Fruit fly (Drosophila melanogaster) whole organism, embryonic: Measurements from ENCODE around the gene ph-d.
A peak's percentile ranks its signal among the peaks of the same experiment; 100 is the strongest.

Source experiments
- Antp ChIP-seq: fragments of 200-800 bp; sonication (Bioruptor generic); optimal IDR thresholded peaks from 3 replicates; lab custom pipeline; 2016; ENCODE audit warnings: missing biosample characterization, missing genetic modification characterization
- Atf3 ChIP-seq: fragments of 200-800 bp; sonication (Bioruptor generic); optimal IDR thresholded peaks from 3 replicates; lab custom pipeline; 2016; ENCODE audit warnings: missing biosample characterization, missing genetic modification characterization
- Blimp-1 ChIP-seq: fragments of 200-800 bp; sonication (Bioruptor generic); optimal IDR thresholded peaks from 3 replicates; lab custom pipeline; 2018; ENCODE audit warnings: missing biosample characterization, missing genetic modification characterization, mild to moderate bottlenecking, moderate library complexity, missing genetic modification reagents
- CG10462 ChIP-seq: fragments of 200-800 bp; sonication (Bioruptor generic); optimal IDR thresholded peaks from 2 replicates; lab custom pipeline; 2016; ENCODE audit warnings: missing biosample characterization, missing genetic modification characterization
- CG11085 ChIP-seq: fragments of 200-800 bp; sonication (Bioruptor generic); IDR thresholded peaks from 2 replicates; pipeline ENCODE4 v1.3.6; 2022; ENCODE audit warnings: missing biosample characterization, missing genetic modification characterization
- CG11695 ChIP-seq: fragments of 200-800 bp; sonication (Bioruptor generic); IDR thresholded peaks from 3 replicates; pipeline ENCODE4 v1.3.6; 2022; ENCODE audit warnings: missing biosample characterization, missing genetic modification characterization
- CG12155 ChIP-seq: fragments of 200-800 bp; sonication (Bioruptor generic); optimal IDR thresholded peaks from 3 replicates; lab custom pipeline; 2016; ENCODE audit warnings: missing biosample characterization, missing genetic modification characterization
- CG13123 ChIP-seq: fragments of 200-800 bp; sonication (Bioruptor generic); optimal IDR thresholded peaks from 2 replicates; lab custom pipeline; 2016; ENCODE audit warnings: missing biosample characterization, missing genetic modification characterization
- CG13424 ChIP-seq: fragments of 200-800 bp; sonication (Bioruptor generic); optimal IDR thresholded peaks from 2 replicates; lab custom pipeline; 2019; ENCODE audit warnings: missing biosample characterization, mild to moderate bottlenecking, missing genetic modification characterization, moderate library complexity
- CG13624 ChIP-seq: fragments of 200-800 bp; sonication (Bioruptor generic); optimal IDR thresholded peaks from 2 replicates; lab custom pipeline; 2016; ENCODE audit warnings: missing biosample characterization, missing genetic modification characterization
- CG16779 ChIP-seq: fragments of 200-800 bp; sonication (Bioruptor generic); IDR thresholded peaks from 2 replicates; pipeline ENCODE4 v1.3.6; 2022; ENCODE audit warnings: missing biosample characterization, missing genetic modification characterization
- CG3163 ChIP-seq: fragments of 200-800 bp; sonication (Bioruptor generic); optimal IDR thresholded peaks from 3 replicates; lab custom pipeline; 2016; ENCODE audit warnings: missing biosample characterization, missing genetic modification characterization
- CG34224 ChIP-seq: fragments of 200-800 bp; sonication (Bioruptor generic); IDR thresholded peaks from 3 replicates; pipeline ENCODE4 v1.3.6; 2022; ENCODE audit warnings: missing biosample characterization, missing genetic modification characterization; ENCODE audit not compliant: partially characterized antibody
- CG34376 ChIP-seq: fragments of 200-800 bp; sonication (Bioruptor generic); optimal IDR thresholded peaks from 2 replicates; lab custom pipeline; 2018; ENCODE audit warnings: missing biosample characterization, mild to moderate bottlenecking, missing genetic modification characterization
- CG6272 ChIP-seq: fragments of 200-800 bp; sonication (Bioruptor generic); IDR thresholded peaks from 2 replicates; pipeline ENCODE4 v1.3.6; 2022; ENCODE audit warnings: missing biosample characterization, missing genetic modification characterization
- CG6654 ChIP-seq: fragments of 200-800 bp; sonication (Bioruptor generic); optimal IDR thresholded peaks from 2 replicates; lab custom pipeline; 2017; ENCODE audit warnings: missing biosample characterization, mild to moderate bottlenecking, missing genetic modification characterization
- CG7372 ChIP-seq: fragments of 200-800 bp; sonication (Bioruptor generic); IDR thresholded peaks from 2 replicates; pipeline ENCODE4 v1.3.6; 2022; ENCODE audit warnings: missing biosample characterization, missing genetic modification characterization
- CG7839 ChIP-seq: fragments of 200-800 bp; sonication (Bioruptor generic); optimal IDR thresholded peaks from 3 replicates; lab custom pipeline; 2018; ENCODE audit warnings: missing biosample characterization, mild to moderate bottlenecking, missing genetic modification characterization, moderate library complexity
- CG7963 ChIP-seq: fragments of 200-800 bp; sonication (Bioruptor generic); IDR thresholded peaks from 3 replicates; pipeline ENCODE4 v1.3.6; 2022; ENCODE audit warnings: missing biosample characterization, missing genetic modification characterization; ENCODE audit not compliant: partially characterized antibody
- CG8290 ChIP-seq, 3 experiments: fragments of 200-800 bp; sonication (Bioruptor generic); optimal IDR thresholded peaks; 2 replicates each; lab custom pipeline; 2016 to 2019; ENCODE audit warnings: missing biosample characterization in 3 of 3, missing genetic modification characterization in 3 of 3, mild to moderate bottlenecking in 2 of 3, moderate library complexity in 1 of 3
- CG8924 ChIP-seq: fragments of 200-800 bp; optimal IDR thresholded peaks from 3 replicates; lab custom pipeline; 2019; ENCODE audit warnings: missing biosample characterization, mild to moderate bottlenecking, missing genetic modification characterization, moderate library complexity
- CG9876 ChIP-seq: fragments of 200-800 bp; sonication (Bioruptor generic); optimal IDR thresholded peaks from 2 replicates; lab custom pipeline; 2016; ENCODE audit warnings: missing biosample characterization, missing genetic modification characterization
- Chrac-16 ChIP-seq: fragments of 200-800 bp; sonication (Bioruptor generic); optimal IDR thresholded peaks from 3 replicates; lab custom pipeline; 2016; ENCODE audit warnings: missing biosample characterization, missing genetic modification characterization
- CoRest ChIP-seq: fragments of 200-800 bp; sonication (Bioruptor generic); optimal IDR thresholded peaks from 3 replicates; lab custom pipeline; 2018; ENCODE audit warnings: missing biosample characterization, mild to moderate bottlenecking, missing genetic modification characterization, moderate library complexity
- Dip3 ChIP-seq: fragments of 200-800 bp; sonication (Bioruptor generic); optimal IDR thresholded peaks from 3 replicates; lab custom pipeline; 2016; ENCODE audit warnings: missing biosample characterization, missing genetic modification characterization
- Ets97D ChIP-seq: fragments of 200-800 bp; sonication (Bioruptor generic); optimal IDR thresholded peaks from 3 replicates; lab custom pipeline; 2016; ENCODE audit warnings: missing biosample characterization, missing genetic modification characterization
- Hand ChIP-seq: fragments of 200-800 bp; sonication (Bioruptor generic); optimal IDR thresholded peaks from 2 replicates; lab custom pipeline; 2017; ENCODE audit warnings: mild to moderate bottlenecking, missing biosample characterization, missing genetic modification reagents, missing genetic modification characterization
- Ravus ChIP-seq: fragments of 200-800 bp; sonication (Bioruptor generic); IDR thresholded peaks from 2 replicates; pipeline ENCODE4 v1.3.6; 2022; ENCODE audit warnings: missing biosample characterization, missing genetic modification characterization
- Rfx ChIP-seq: fragments of 200-800 bp; sonication (Bioruptor generic); IDR thresholded peaks from 2 replicates; pipeline ENCODE4 v1.3.6; 2022; ENCODE audit warnings: missing biosample characterization, missing genetic modification characterization
- Sox102F ChIP-seq: fragments of 200-800 bp; sonication (Bioruptor generic); optimal IDR thresholded peaks from 2 replicates; lab custom pipeline; 2018; ENCODE audit warnings: missing biosample characterization, mild to moderate bottlenecking, missing genetic modification characterization, moderate library complexity
- Usf ChIP-seq: fragments of 200-800 bp; sonication (Bioruptor generic); optimal IDR thresholded peaks from 2 replicates; lab custom pipeline; 2017; ENCODE audit warnings: missing genotype, missing biosample characterization, missing genetic modification characterization
- Xrp1 ChIP-seq: fragments of 200-800 bp; sonication (Bioruptor generic); IDR thresholded peaks from 2 replicates; pipeline ENCODE4 v1.3.6; 2022; ENCODE audit warnings: missing biosample characterization, missing genetic modification characterization
- YL-1 ChIP-seq: fragments of 200-800 bp; sonication (Bioruptor generic); optimal IDR thresholded peaks from 3 replicates; lab custom pipeline; 2017; ENCODE audit warnings: missing biosample characterization, mild to moderate bottlenecking, missing genetic modification characterization
- al ChIP-seq: fragments of 200-800 bp; sonication (Bioruptor generic); IDR thresholded peaks from 2 replicates; pipeline ENCODE4 v1.3.6; 2022; ENCODE audit warnings: missing biosample characterization, missing genetic modification characterization
- caup ChIP-seq: fragments of 200-800 bp; sonication (Bioruptor generic); optimal IDR thresholded peaks from 3 replicates; lab custom pipeline; 2017; ENCODE audit warnings: missing biosample characterization, mild to moderate bottlenecking, missing genetic modification characterization, moderate library complexity; ENCODE audit not compliant: severe bottlenecking
- chinmo ChIP-seq: fragments of 200-800 bp; sonication (Bioruptor generic); IDR thresholded peaks from 4 replicates; pipeline ENCODE4 v1.3.6; 2022; ENCODE audit warnings: missing biosample characterization, missing genetic modification characterization; ENCODE audit not compliant: partially characterized antibody
- dmrt11E ChIP-seq: fragments of 200-800 bp; sonication (Bioruptor generic); optimal IDR thresholded peaks from 3 replicates; lab custom pipeline; 2018; ENCODE audit warnings: missing biosample characterization, mild to moderate bottlenecking, missing genetic modification characterization, moderate library complexity
- en ChIP-seq: fragments of 200-800 bp; sonication (Bioruptor generic); optimal IDR thresholded peaks from 2 replicates; lab custom pipeline; 2016; ENCODE audit warnings: missing biosample characterization, missing genetic modification characterization
- fd96Cb ChIP-seq: fragments of 200-800 bp; sonication (Bioruptor generic); optimal IDR thresholded peaks from 2 replicates; lab custom pipeline; 2018; ENCODE audit warnings: missing biosample characterization, mild to moderate bottlenecking, missing genetic modification characterization, moderate library complexity
- fru ChIP-seq: fragments of >200 bp; optimal IDR thresholded peaks from 2 replicates; lab custom pipeline; 2017
- fu2 ChIP-seq: fragments of 200-800 bp; sonication (Bioruptor generic); optimal IDR thresholded peaks from 2 replicates; lab custom pipeline; 2016; ENCODE audit warnings: missing biosample characterization, missing genetic modification characterization
- gcm2 ChIP-seq: fragments of 200-800 bp; sonication (Bioruptor generic); optimal IDR thresholded peaks from 2 replicates; lab custom pipeline; 2016; ENCODE audit warnings: missing biosample characterization, missing genetic modification characterization
- gem ChIP-seq: fragments of 200-800 bp; sonication (Bioruptor generic); optimal IDR thresholded peaks from 2 replicates; lab custom pipeline; 2019; ENCODE audit warnings: missing biosample characterization, mild to moderate bottlenecking, missing genetic modification characterization, moderate library complexity
- hkb ChIP-seq, 2 experiments: fragments of 200-800 bp in 1 of 2; fragments of >200 bp in 1 of 2; sonication (Bioruptor generic) in 1 of 2; IDR thresholded peaks in 1 of 2; optimal IDR thresholded peaks in 1 of 2; 2 replicates each; pipeline versions ENCODE4 v1.3.6 to Lab custom; 2017 to 2022; ENCODE audit warnings: missing biosample characterization in 1 of 2, missing genetic modification characterization in 1 of 2
- lilli ChIP-seq: fragments of 200-800 bp; sonication (Bioruptor generic); optimal IDR thresholded peaks from 3 replicates; lab custom pipeline; 2016; ENCODE audit warnings: missing biosample characterization, missing genetic modification characterization
- lov ChIP-seq, 2 experiments: fragments of 200-800 bp in 1 of 2; fragments of >200 bp in 1 of 2; sonication (Bioruptor generic) in 1 of 2; IDR thresholded peaks in 1 of 2; optimal IDR thresholded peaks in 1 of 2; 2 replicates in 1 of 2; 3 replicates in 1 of 2; pipeline versions ENCODE4 v1.3.6 to Lab custom; 2017 to 2022; ENCODE audit warnings: missing biosample characterization in 1 of 2, missing genetic modification characterization in 1 of 2
- nerfin-1 ChIP-seq: fragments of 200-800 bp; sonication (Bioruptor generic); optimal IDR thresholded peaks from 3 replicates; lab custom pipeline; 2019; ENCODE audit warnings: missing biosample characterization, mild to moderate bottlenecking, missing genetic modification characterization, moderate library complexity
- nmo ChIP-seq: fragments of 200-800 bp; sonication (Bioruptor generic); optimal IDR thresholded peaks from 2 replicates; lab custom pipeline; 2018; ENCODE audit warnings: missing biosample characterization, mild to moderate bottlenecking, missing genetic modification characterization, moderate library complexity
- p53 ChIP-seq: fragments of 200-800 bp; sonication (Bioruptor generic); optimal IDR thresholded peaks from 2 replicates; lab custom pipeline; 2016; ENCODE audit warnings: missing biosample characterization, missing genetic modification characterization
- sima ChIP-seq: fragments of 200-800 bp; sonication (Bioruptor generic); optimal IDR thresholded peaks from 2 replicates; lab custom pipeline; 2016; ENCODE audit warnings: missing biosample characterization, missing genetic modification characterization

ph-d gene

DNA sequence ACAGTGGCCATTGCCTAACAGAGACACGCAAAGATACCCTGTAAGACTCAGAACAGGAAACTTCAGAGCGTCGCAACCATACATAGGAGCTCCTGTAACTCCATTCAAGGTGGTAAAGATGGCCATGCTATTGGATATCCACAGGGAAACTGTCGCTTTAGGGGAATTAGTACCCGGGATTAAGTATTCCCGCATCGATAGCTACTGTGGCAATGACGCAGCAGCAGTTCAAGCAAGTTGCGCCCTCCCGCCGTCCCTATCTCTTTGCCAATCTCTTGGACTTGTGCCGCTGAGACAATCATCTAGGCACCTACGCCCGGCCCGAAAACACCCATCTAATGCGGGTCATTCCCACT lies 52.4 kb downstream of the ph-d start (continued):
- TF ChIP-seq CG7839 (tag; lab: Kevin White, UChicago) (peak; percentile 71), CG8290 (GFP tag; optimal IDR thresholded peaks at IDR 0.05; lab: Kevin White, UChicago) (peak; percentile 45), CG8290 (tag; optimal IDR thresholded peaks at IDR 0.05; lab: Kevin White, UChicago) (peak in 1 of 2 experiments; percentile 75), Antp (GFP tag; lab: Kevin White, UChicago) (peak; percentile 81), hkb (optimal IDR thresholded peaks at IDR 0.05; lab: Kevin White, UChicago) (no peak), hkb (GFP tag; IDR thresholded peaks at IDR 0.05; lab: Robert Waterston, UW) (peak; percentile 72), CG7372 (peak; percentile 78), Ravus (GFP tag; lab: Robert Waterston, UW) (peak; percentile 20), CoRest (tag; lab: Kevin White, UChicago) (peak; percentile 54), CG10462 (no peak), CG13624 (GFP tag; lab: Kevin White, UChicago) (peak; percentile 76), CG7963 (GFP tag; lab: Robert Waterston, UW) (no peak), Sox102F (peak; percentile 48), Hand (GFP tag; lab: Kevin White, UChicago) (peak; percentile 66), CG11085 (peak; percentile 41; the same call in 1 of the 2 replicates), p53 (no peak), lov (optimal IDR thresholded peaks at IDR 0.05; lab: Kevin White, UChicago) (no peak), lov (GFP tag; IDR thresholded peaks at IDR 0.05; lab: Robert Waterston, UW) (no peak), CG16779 (no peak), caup (GFP tag; lab: Kevin White, UChicago) (peak; percentile 72), gcm2 (GFP tag; lab: Kevin White, UChicago) (peak; percentile 26), Blimp-1 (GFP tag; lab: Kevin White, UChicago) (peak; percentile 40), CG9876 (GFP tag; lab: Kevin White, UChicago) (peak; percentile 16), CG34224 (no peak), sima (GFP tag; lab: Kevin White, UChicago) (no peak), CG34376 (peak; percentile 33), Xrp1 (GFP tag; lab: Robert Waterston, UW) (peak; percentile 73), fd96Cb (peak; percentile 30), Dip3 (GFP tag; lab: Kevin White, UChicago) (peak; percentile 52), CG13424 (peak; percentile 77), CG8924 (peak; percentile 37), CG6272 (GFP tag; lab: Robert Waterston, UW) (peak; percentile 39; the same call in 1 of the 2 replicates), chinmo (no peak), Usf (GFP tag; lab: Kevin White, UChicago) (peak; percentile 43), CG13123 (GFP tag; lab: Kevin White, UChicago) (no peak), Chrac-16 (GFP tag; lab: Kevin White, UChicago) (peak; percentile 11), fu2 (GFP tag; lab: Kevin White, UChicago) (peak; percentile 21), Rfx (GFP tag; lab: Robert Waterston, UW) (peak; percentile 86), gem (tag; lab: Kevin White, UChicago) (peak; percentile 69), CG11695 (peak; percentile 81), Ets97D (no peak), CG3163 (GFP tag; lab: Kevin White, UChicago) (peak; percentile 46), lilli (GFP tag; lab: Kevin White, UChicago) (peak; percentile 58), nerfin-1 (tag; lab: Kevin White, UChicago) (peak; percentile 18), Atf3 (GFP tag; lab: Kevin White, UChicago) (peak; percentile 10), CG6654 (GFP tag; lab: Kevin White, UChicago) (no peak), CG12155 (GFP tag; lab: Kevin White, UChicago) (peak; percentile 60), al (GFP tag; lab: Robert Waterston, UW) (peak; percentile 68), fru (lab: Kevin White, UChicago) (no peak), en (GFP tag; lab: Kevin White, UChicago) (peak; percentile 6), dmrt11E (tag; lab: Kevin White, UChicago) (no peak), YL-1 (GFP tag; lab: Kevin White, UChicago) (no peak), nmo (GFP tag; lab: Kevin White, UChicago) (peak; percentile 52)
